Worm (Caenorhabditis elegans): ENCODE results near the gene nhr-119.

nhr-119 gene

DNA sequence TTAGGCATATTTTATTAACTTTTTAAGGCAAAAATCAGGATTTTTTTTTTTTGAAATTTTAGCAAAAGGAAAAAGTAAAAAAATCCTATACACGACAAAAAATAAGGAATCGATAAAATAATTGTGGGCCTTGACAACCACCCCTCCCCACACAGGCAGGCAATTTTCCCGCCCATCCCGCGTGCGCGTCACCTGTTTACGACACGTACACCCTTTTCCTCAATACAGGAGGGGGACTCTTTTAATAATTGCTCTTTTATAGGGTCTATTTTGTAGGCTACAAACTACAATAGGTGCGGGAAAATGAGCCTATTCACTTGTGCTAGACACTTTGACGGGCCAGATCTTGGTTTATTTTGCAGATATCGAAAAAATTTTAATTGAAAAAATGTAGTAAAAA, 32.1 kb upstream of the nhr-119 start:
- TF ChIP-seq daf-16 (GFP tag; optimal IDR thresholded peaks at IDR 0.05) (no peak), daf-16 (tag; optimal IDR thresholded peaks at IDR 0.05) (peak; percentile 39), php-3 (GFP tag; IDR thresholded peaks at IDR 0.05) (0 out of 2 replicates have a peak, but pooled peaks have one; percentile 11), daf-12 (tag; optimal IDR thresholded peaks at IDR 0.05) (no peak), hlh-30 (tag; optimal IDR thresholded peaks at IDR 0.05; ENCODE audit: insufficient read depth) (peak; percentile 55)

ce11 chrII:2832098-2832497, 31.7 kb upstream of the nhr-119 start:
- peak; percentile 36 for TF ChIP-seq aha-1 (tag)
- peak; percentile 22; the same call in 1 of the 2 replicates for TF ChIP-seq dmd-6 (GFP tag; IDR thresholded peaks at IDR 0.05)
- TF ChIP-seq lin-29 (GFP tag; IDR thresholded peaks at IDR 0.05): no peak
- TF ChIP-seq pha-4 (GFP tag; IDR thresholded peaks at IDR 0.05): no peak
- TF ChIP-seq pha-4 (tag; optimal IDR thresholded peaks at IDR 0.05): peak; percentile 50
- no peak for TF ChIP-seq Y75B8A.6 (GFP tag; IDR thresholded peaks at IDR 0.05)
- TF ChIP-seq lin-15B (tag; optimal IDR thresholded peaks at IDR 0.05): no peak
- no peak for TF ChIP-seq nhr-25 (tag; optimal IDR thresholded peaks at IDR 0.05; ENCODE audit: borderline replicate concordance, insufficient read depth)
- TF ChIP-seq tag-97 (GFP tag; IDR thresholded peaks at IDR 0.05): no peak
- TF ChIP-seq unc-62 (GFP tag; optimal IDR thresholded peaks at IDR 0.05 in 1 of 2): no peak
- no peak for TF ChIP-seq unc-62 (tag; optimal IDR thresholded peaks at IDR 0.05)
- peak; percentile 9 for TF ChIP-seq hlh-11 (tag; optimal IDR thresholded peaks at IDR 0.05)
- peak in 1 of 2 experiments; percentile 38 for TF ChIP-seq lsy-2 (tag; optimal IDR thresholded peaks at IDR 0.05)
- peak; percentile 53 for TF ChIP-seq nhr-28 (tag; optimal IDR thresholded peaks at IDR 0.05)
- TF ChIP-seq madf-5 (GFP tag; IDR thresholded peaks at IDR 0.05): no peak
- no peak for TF ChIP-seq T20F7.1 (GFP tag; optimal IDR thresholded peaks at IDR 0.05)
- TF ChIP-seq R02D3.7 (tag; optimal IDR thresholded peaks at IDR 0.05): no peak
- peak; percentile 25 for TF ChIP-seq nhr-6 (tag; optimal IDR thresholded peaks at IDR 0.05)
- TF ChIP-seq nhr-102 (tag; optimal IDR thresholded peaks at IDR 0.05): no peak
- TF ChIP-seq gei-8 (GFP tag; optimal IDR thresholded peaks at IDR 0.05): no peak
- TF ChIP-seq daf-16 (GFP tag; optimal IDR thresholded peaks at IDR 0.05): peak in 1 of 2 experiments; percentile 11
- TF ChIP-seq daf-16 (tag; optimal IDR thresholded peaks at IDR 0.05): peak; percentile 40

DNA sequence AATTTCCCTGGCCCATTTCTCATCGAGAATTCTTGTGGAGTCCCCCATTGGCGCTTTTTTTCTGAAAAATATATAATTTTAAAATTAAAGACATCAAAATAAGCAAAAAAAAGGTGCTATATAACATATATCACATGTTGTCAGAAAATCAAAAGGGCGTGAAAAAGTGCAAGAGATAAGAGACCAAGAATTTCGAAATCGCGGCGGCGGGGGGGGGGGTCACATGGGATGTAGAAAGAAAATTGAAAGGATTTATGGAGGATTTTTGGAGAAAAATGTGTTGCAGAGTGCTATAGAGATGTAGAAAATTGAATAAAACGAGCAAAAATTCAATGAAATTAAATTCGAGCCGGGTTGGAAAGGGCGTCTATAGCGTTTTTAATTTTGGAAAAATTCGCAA, 30.8 kb upstream of the nhr-119 start, which contains the start of gene K12H6.6:
TSS of gene K12H6.6 (minus strand) at position 61 of the 400 bp plus-strand sequence.
- TF ChIP-seq hlh-11 (tag; optimal IDR thresholded peaks at IDR 0.05) (peak; percentile 29), ceh-32 (tag; optimal IDR thresholded peaks at IDR 0.05; ENCODE audit: poor library complexity) (no peak), nhr-28 (tag; optimal IDR thresholded peaks at IDR 0.05) (peak; percentile 17), unc-62 (GFP tag; optimal IDR thresholded peaks at IDR 0.05 in 1 of 2) (no peak), unc-62 (tag; optimal IDR thresholded peaks at IDR 0.05) (no peak), duxl-1 (tag; optimal IDR thresholded peaks at IDR 0.05; ENCODE audit: poor library complexity) (no peak), lim-7 (GFP tag; IDR thresholded peaks at IDR 0.05) (no peak), dve-1 (tag; optimal IDR thresholded peaks at IDR 0.05; ENCODE audit: insufficient read depth) (peak; percentile 11), daf-16 (GFP tag; optimal IDR thresholded peaks at IDR 0.05) (no peak), daf-16 (tag; optimal IDR thresholded peaks at IDR 0.05) (peak; percentile 2), vab-7 (GFP tag; IDR thresholded peaks at IDR 0.05) (no peak), php-3 (GFP tag; IDR thresholded peaks at IDR 0.05) (no peak), hlh-30 (tag; optimal IDR thresholded peaks at IDR 0.05; ENCODE audit: insufficient read depth) (peak; percentile 81), lsy-2 (tag; optimal IDR thresholded peaks at IDR 0.05) (peak in 1 of 2 experiments; percentile 24), dmd-6 (GFP tag; IDR thresholded peaks at IDR 0.05) (0 out of 2 replicates have a peak, but pooled peaks have one; percentile 19), cey-2 (tag; optimal IDR thresholded peaks at IDR 0.05; ENCODE audit: borderline replicate concordance, insufficient read depth) (no peak), lin-29 (GFP tag; IDR thresholded peaks at IDR 0.05) (no peak), aha-1 (tag) (peak; percentile 65)

ce11 chrII:2830144-2830543, 29.7 kb upstream of the nhr-119 start:
- no peak for TF ChIP-seq dpl-1 (GFP tag; optimal IDR thresholded peaks at IDR 0.05)
- TF ChIP-seq Y105C5A.15 (GFP tag; IDR thresholded peaks at IDR 0.05): no peak
- peak; percentile 35; the same call in 1 of the 2 replicates for TF ChIP-seq lim-7 (GFP tag; IDR thresholded peaks at IDR 0.05)
- TF ChIP-seq ctbp-1 (GFP tag; IDR thresholded peaks at IDR 0.05): no peak
- 0 out of 2 replicates have a peak, but pooled peaks have one; percentile 19 for TF ChIP-seq arid-1 (GFP tag; conservative IDR thresholded peaks at IDR 0.05)
- no peak for TF ChIP-seq aly-2 (tag; optimal IDR thresholded peaks at IDR 0.05)
- TF ChIP-seq F44E2.7 (GFP tag; IDR thresholded peaks at IDR 0.05): 0 out of 2 replicates have a peak, but pooled peaks have one; percentile 53
- no peak for TF ChIP-seq saeg-2 (GFP tag; IDR thresholded peaks at IDR 0.05)
- TF ChIP-seq pha-4 (GFP tag; IDR thresholded peaks at IDR 0.05): no peak
- no peak for TF ChIP-seq pha-4 (tag; optimal IDR thresholded peaks at IDR 0.05)
- peak; percentile 40; the same call in 1 of the 2 replicates for TF ChIP-seq snpc-1.2 (GFP tag; IDR thresholded peaks at IDR 0.05)
- TF ChIP-seq dmd-8 (GFP tag; IDR thresholded peaks at IDR 0.05): 0 out of 2 replicates have a peak, but pooled peaks have one; percentile 21
- TF ChIP-seq ztf-7 (tag; optimal IDR thresholded peaks at IDR 0.05): no peak

All from whole organism, L4 larva.